Worm (Caenorhabditis elegans) whole organism, L4/young adult: ENCODE measurements around the gene ZK131.11.
A peak's percentile ranks its signal among the peaks of the same experiment; 100 is the strongest.

Source experiments
- W03F9.2 ChIP-seq: fragments of 150-350 bp; optimal IDR thresholded peaks from 2 replicates; lab custom pipeline; 2014; ENCODE audit warnings: missing biosample characterization, missing genetic modification characterization
- dao-5 ChIP-seq: sonication (generic microtip); optimal IDR thresholded peaks from 2 replicates; lab custom pipeline; 2016; ENCODE audit warnings: missing genotype, missing genetic modification characterization, moderate library complexity, missing compliant biosample characterization
- him-1 ChIP-seq: sonication (generic microtip); optimal IDR thresholded peaks from 2 replicates; lab custom pipeline; 2016; ENCODE audit warnings: missing genotype, missing genetic modification reagents, missing genetic modification characterization, missing compliant biosample characterization

ZK131.11 gene

DNA sequence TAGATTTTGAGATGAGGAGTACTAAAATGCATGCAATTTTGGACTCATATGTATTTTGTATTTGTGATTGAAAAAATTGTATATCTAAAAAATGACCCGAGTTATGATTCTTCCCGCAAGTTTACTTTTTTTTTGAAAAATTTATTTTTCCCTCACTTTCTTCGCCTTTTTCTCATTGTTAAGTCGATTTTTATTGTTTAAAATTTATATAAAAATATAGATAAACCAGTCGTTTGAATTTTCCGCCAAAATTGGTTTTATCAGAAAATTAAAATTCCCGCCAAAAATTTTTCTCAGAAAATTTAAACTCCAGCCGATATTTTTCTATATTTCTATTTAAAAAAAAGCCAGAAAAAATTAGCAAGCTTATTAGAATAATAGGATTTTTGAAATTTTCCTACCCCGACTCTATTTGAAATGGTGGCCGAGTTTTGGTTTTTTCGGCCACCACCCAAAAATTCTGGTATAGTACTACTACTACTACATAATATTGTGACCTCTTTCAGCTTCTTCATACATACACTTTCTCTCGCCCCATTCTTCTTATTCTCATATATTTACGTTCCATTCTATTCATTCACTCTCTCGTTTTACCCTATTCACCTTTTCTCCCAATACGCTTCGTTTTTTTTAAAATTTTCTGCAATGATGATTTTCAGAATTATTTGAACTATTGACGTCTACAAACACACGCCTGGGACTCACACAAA lies at the start of gene ZK131.11:
Gene ZK131.11, plus strand, starts transcription at position 660 of the 710 bp plus-strand sequence.
- TF ChIP-seq him-1 (tag; lab: Kevin White, UChicago) (no peak), dao-5 (no peak), W03F9.2 (tag; lab: Kevin White, UChicago) (no peak)

DNA sequence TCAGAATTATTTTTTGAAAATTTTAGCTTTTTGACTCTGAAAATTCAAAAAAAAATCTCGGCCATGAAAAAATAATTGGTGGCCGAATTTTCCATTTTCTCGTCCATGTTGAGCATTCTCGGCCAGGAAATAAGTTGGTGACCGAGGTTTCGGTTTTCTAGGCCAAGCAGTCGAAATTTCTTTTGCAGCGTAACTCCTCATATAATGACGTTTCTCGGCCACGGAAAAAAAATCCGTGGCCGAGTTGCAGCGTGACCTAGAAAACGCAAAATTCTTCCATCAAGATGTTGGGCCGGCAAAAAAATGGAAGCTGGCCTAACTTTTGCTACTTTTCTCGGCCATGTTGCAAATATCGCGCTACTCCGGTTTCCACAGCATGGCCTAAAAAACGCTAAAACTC lies 41.9 kb upstream of the ZK131.11 start:
- TF ChIP-seq him-1 (tag; lab: Kevin White, UChicago) (no peak), dao-5 (no peak), W03F9.2 (tag; lab: Kevin White, UChicago) (no peak)

DNA sequence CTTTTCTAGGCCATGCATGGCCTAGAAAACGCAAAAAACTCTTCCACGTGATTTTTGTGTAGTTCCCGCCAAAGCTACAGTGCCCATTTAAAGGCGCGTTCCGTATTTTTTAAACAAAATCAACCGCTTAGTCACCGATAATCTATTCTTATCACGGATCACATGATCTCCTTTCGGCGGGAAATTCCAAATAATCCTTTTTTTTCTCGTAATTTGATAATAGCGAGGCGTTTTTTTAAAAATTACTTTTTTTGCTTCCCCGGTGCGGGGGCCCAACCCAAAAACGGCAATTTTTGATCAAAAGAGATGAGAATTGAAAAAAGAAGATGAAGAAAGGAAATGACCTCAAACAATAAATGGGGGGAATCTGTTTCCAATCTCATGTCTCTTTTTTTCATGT lies 41.0 kb upstream of the ZK131.11 start:
- TF ChIP-seq him-1 (tag; lab: Kevin White, UChicago) (no peak), W03F9.2 (tag; lab: Kevin White, UChicago) (no peak), dao-5 (no peak)

DNA sequence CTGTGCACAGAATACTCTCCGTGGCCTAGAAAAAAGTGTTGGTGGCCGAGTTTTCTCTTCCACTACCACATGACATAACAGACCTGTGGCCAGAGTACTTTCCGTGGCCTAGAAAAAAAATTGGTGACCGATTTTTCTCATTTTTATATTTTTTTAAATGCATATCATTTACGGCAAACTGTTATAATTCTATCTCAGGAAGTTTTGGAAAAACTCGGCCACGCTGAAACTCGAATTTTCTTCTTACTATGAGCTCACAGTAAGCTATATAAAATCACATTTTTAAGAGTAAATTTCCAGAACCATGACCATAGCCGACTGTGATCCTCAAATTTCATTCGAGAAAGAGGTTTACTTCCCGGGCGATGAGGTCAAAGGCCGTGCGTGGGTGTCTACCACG lies 40.0 kb upstream of the ZK131.11 start, which contains the start of gene arrd-14:
Gene arrd-14, plus strand, starts transcription at position 301 of the 400 bp plus-strand sequence.
- no peak for TF ChIP-seq W03F9.2 (tag; lab: Kevin White, UChicago)
- TF ChIP-seq dao-5, result no peak
- TF ChIP-seq him-1 (tag; lab: Kevin White, UChicago), result no peak

DNA sequence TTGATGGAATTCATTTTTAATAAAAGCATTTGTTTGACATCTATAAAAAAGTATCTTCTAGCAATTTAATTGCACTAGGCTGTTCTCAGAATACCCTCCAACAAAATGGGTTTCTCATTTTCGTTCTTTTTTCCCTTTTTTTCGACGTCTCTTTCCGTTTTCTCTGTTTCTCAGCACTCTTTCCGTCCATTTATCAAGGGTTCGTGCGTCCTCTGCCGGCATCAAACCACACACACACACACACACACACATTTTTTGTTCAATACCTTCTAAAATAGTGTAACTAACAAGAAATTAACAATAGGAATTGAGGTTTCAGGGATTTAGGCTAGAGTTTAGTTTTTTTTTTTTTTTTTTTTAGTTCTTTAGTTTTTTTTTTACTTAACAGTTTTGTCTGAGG lies 35.8 kb upstream of the ZK131.11 start:
- no peak for TF ChIP-seq W03F9.2 (tag; lab: Kevin White, UChicago)
- TF ChIP-seq him-1 (tag; lab: Kevin White, UChicago), result no peak
- no peak for TF ChIP-seq dao-5

DNA sequence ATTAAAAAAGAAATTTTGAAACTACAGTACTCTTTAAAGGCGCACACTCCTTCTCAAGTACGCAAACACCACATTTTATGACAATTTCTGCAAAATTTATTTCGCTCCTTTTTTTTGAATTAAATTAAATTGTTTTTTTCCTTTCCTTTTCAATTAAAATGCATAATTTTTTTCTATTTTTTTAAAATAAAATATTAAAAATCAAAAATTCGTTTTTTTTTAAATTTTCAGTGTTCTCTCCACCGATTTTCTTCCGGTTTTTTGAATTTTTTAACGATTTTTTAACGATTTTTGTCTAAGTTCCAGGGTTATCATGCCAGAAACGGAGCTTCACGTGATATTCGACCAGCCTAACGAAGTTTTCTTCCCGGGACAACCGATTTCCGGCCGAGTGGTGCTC lies 33.9 kb upstream of the ZK131.11 start, which contains the start of gene arrd-13:
Gene arrd-13, plus strand, starts transcription at position 301 of the 400 bp plus-strand sequence.
- TF ChIP-seq him-1 (tag; lab: Kevin White, UChicago) (no peak), W03F9.2 (tag; lab: Kevin White, UChicago) (no peak), dao-5 (no peak)

DNA sequence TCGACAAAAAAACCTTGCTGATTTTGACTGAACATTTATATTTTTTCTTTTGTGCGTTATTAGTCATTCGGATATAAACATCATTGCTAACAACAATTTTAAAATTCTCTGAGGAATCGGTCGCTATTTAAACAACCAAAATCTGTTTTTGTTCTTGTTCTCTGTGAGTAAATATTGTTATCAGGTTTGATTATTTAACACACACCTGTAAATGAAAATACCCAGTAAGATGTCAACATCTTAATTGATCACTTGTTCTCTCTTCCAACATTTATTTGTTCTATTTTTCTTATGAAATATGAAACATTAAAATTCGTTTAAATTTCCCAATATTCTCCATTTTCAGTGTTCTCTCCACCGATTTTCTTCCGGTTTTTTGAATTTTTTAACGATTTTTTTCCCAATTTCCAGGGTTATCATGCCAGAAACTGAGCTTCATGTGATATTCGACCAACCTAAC lies 29.0 kb upstream of the ZK131.11 start, which contains the start of gene arrd-11:
Gene arrd-11, plus strand, starts transcription at position 410 of the 460 bp plus-strand sequence.
- no peak for TF ChIP-seq dao-5
- no peak for TF ChIP-seq him-1 (tag; lab: Kevin White, UChicago)
- no peak for TF ChIP-seq W03F9.2 (tag; lab: Kevin White, UChicago)

DNA sequence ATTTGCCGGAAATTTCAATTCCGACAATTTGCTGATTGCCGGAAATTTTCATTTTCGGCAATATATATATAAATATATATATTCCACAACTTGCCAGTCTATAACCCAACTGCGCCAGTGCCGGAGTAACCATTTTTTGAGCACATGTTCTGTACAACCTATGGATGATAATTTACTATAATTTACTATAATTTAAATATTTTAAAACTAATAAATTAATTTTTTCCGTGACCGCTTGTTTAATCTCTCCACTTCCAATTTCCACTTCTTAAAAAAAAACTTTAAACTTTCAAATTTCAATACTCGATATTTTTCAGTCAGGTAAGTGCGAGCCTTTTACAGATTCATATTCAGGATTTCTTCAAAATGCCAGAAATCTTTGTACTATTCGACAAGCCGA lies 26.1 kb upstream of the ZK131.11 start, which contains the start of gene arrd-12:
Gene arrd-12, plus strand, starts transcription at position 301 of the 400 bp plus-strand sequence.
- TF ChIP-seq him-1 (tag; lab: Kevin White, UChicago) (no peak), dao-5 (no peak), W03F9.2 (tag; lab: Kevin White, UChicago) (no peak)

DNA sequence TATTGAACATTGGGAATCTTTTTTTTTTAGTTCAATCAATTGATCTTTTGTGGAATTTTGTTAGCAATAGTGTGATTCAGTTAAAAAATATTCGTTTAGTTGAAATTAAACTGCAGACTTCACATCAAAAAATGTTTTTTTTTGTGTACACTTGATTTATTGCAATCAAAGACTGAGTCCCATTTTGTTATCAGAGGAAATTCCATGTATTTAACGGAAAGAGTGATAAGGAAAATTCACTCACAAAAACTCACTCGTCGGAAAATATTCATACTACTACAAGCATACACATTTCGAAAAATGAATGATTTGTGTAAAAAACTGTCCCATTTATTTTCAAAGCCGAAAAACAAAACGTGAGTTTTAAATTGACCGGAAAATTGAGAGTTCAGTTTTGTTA lies 20.7 kb upstream of the ZK131.11 start, which contains the start of gene C01B9.1:
Gene C01B9.1, plus strand, starts transcription at position 241 of the 400 bp plus-strand sequence.
- TF ChIP-seq W03F9.2 (tag; lab: Kevin White, UChicago) (no peak), him-1 (tag; lab: Kevin White, UChicago) (no peak), dao-5 (no peak)

DNA sequence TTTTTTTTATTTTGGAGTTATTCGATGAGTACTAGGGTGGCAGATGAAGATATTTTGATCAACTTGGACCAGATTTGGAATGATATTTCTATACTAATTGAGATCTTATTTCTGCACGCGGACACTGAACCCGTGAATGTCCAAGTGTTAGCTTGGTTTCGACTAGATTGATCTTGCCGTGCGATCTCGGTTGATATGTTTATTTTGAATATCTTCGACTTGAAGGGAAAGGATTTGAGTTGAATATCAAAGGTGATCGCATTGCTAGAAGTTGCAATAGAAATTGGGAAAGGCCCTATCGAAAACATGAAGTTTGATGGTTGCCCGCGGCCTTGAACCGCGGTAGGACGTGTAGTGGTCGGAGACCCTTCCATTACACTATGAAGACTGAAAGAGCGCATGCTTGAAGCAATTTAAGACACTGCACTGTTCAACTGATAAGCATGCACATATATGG lies 11.2 kb upstream of the ZK131.11 start:
- TF ChIP-seq him-1 (tag; lab: Kevin White, UChicago) (no peak), dao-5 (peak; percentile 59)

DNA sequence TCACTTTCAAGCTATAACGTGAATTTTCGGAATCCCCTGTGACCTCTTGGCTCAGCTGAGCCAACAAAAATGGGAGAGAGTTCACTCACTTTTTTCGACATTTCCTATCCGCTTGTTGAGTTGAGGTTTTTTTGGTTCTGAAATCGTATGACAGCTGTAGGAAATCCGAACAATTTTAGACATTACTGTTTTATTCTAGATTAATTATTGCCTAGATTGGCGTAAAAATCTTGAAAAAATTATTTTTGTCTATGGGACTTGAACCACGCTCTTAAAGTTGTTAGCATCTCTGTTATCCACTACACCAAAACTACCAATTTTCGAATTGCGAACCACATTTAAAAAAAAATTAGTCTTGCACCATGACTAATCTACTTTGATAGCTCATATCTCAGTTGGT lies 8.1 kb upstream of the ZK131.11 start, which contains the start of gene C01B9.4:
Gene C01B9.4, minus strand, starts transcription at position 101 of the 400 bp plus-strand sequence.
- TF ChIP-seq dao-5 (no peak), W03F9.2 (tag; lab: Kevin White, UChicago) (no peak), him-1 (tag; lab: Kevin White, UChicago) (no peak)

DNA sequence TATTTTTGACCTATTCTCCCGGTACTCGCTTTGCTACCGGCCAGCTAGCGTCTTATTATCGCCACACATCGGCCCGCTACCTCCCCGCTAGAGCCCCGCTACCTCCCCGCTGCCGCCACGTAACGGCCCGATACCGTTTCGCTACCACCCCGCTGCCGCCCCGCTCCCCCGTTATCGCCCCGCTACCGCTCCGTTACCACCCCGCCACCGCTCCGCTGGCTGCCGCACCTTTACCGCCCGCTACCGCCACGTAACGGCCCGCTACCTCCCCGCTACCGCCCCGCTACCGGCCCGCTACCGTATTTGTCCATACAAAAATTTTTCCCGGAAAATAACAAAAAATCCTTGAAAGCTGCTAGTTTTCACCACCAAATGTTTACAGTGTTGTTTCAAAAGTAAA lies 6.4 kb upstream of the ZK131.11 start:
- TF ChIP-seq dao-5 (no peak), W03F9.2 (tag; lab: Kevin White, UChicago) (no peak), him-1 (tag; lab: Kevin White, UChicago) (no peak)

DNA sequence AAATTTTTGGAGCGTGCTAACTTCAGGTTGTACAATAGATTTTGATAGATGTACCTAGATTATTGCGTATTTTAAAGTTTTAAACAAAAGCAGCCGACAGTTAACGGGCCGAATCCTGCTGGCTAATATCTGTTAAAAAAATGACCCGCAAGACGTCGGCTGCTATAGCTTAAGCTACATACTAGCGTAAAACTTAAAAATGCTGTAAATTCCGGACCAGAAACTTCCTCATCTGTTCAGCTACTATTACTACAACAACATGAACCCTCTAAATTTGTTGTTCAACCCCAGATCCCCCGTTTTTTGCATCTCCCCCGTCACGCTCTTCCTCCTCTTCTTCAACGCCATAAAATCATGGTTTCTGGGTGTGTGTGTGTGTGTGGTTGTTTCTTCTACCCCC lies 5.1 kb upstream of the ZK131.11 start:
- TF ChIP-seq dao-5 (no peak), W03F9.2 (tag; lab: Kevin White, UChicago) (no peak), him-1 (tag; lab: Kevin White, UChicago) (no peak)

DNA sequence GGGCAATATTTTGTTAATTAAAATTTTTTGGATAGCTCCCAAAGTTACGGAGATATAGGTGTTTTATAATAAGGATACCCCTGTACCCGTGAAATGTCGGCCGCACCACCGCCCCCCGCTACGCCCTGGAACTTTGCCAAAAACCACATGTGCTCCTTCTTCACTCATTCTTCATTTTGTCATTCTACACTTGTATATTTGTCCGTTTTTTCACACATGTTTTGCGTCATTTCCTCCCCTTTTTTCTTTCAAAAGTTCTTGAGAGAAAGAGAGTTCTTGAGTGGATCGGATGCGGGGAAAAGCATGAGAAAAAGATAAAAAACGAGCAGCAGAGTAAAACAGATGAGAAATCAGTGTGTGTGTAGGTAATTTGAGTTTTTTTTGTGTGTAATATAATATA lies 3.2 kb upstream of the ZK131.11 start:
- TF ChIP-seq W03F9.2 (tag; lab: Kevin White, UChicago) (no peak), dao-5 (no peak), him-1 (tag; lab: Kevin White, UChicago) (no peak)
